Worm (Caenorhabditis elegans): Measurements from ENCODE around the gene oatr-1.

The oatr-1 gene

ce11 chrIII:6361560-6361959 is 34.4 kb downstream of the oatr-1 start (continued):
- TF ChIP-seq C34F6.9 (tag; optimal IDR thresholded peaks at IDR 0.05) (no peak), nhr-10 (tag; optimal IDR thresholded peaks at IDR 0.05) (no peak), ztf-11 (tag; optimal IDR thresholded peaks at IDR 0.05) (no peak), ZK546.5 (tag; optimal IDR thresholded peaks at IDR 0.05) (no peak), ztf-4 (tag; optimal IDR thresholded peaks at IDR 0.05) (no peak), nhr-77 (tag; optimal IDR thresholded peaks at IDR 0.05) (no peak), F13H6.1 (tag; optimal IDR thresholded peaks at IDR 0.05) (peak; percentile 15), snpc-4 (tag; optimal IDR thresholded peaks at IDR 0.05) (no peak), nhr-23 (tag; optimal IDR thresholded peaks at IDR 0.05) (no peak)

ce11 chrIII:6360825-6361224 is 35.2 kb downstream of the oatr-1 start:
- no peak for TF ChIP-seq R02D3.7 (tag; optimal IDR thresholded peaks at IDR 0.05)
- no peak for TF ChIP-seq dmd-4 (tag; optimal IDR thresholded peaks at IDR 0.05)
- no peak for TF ChIP-seq ztf-1 (GFP tag; conservative IDR thresholded peaks at IDR 0.05)
- peak; percentile 42 for TF ChIP-seq nhr-25 (tag; optimal IDR thresholded peaks at IDR 0.05)
- no peak for TF ChIP-seq ceh-16 (tag; optimal IDR thresholded peaks at IDR 0.05)
- no peak for TF ChIP-seq F13H6.1 (tag; optimal IDR thresholded peaks at IDR 0.05)
- TF ChIP-seq snpc-4 (tag; optimal IDR thresholded peaks at IDR 0.05), result no peak
- TF ChIP-seq mbf-1 (tag; optimal IDR thresholded peaks at IDR 0.05), result no peak
- TF ChIP-seq lin-39 (tag; optimal IDR thresholded peaks at IDR 0.05), result no peak
- no peak for TF ChIP-seq gmeb-1 (tag; optimal IDR thresholded peaks at IDR 0.05)
- no peak for TF ChIP-seq nhr-77 (tag; optimal IDR thresholded peaks at IDR 0.05)
- TF ChIP-seq crh-2 (tag; optimal IDR thresholded peaks at IDR 0.05), result no peak
- TF ChIP-seq ztf-4 (tag; optimal IDR thresholded peaks at IDR 0.05), result no peak
- no peak for TF ChIP-seq skn-1 (tag; optimal IDR thresholded peaks at IDR 0.05)
- TF ChIP-seq unc-62 (GFP tag; optimal IDR thresholded peaks at IDR 0.05), result no peak
- TF ChIP-seq aly-2 (tag; optimal IDR thresholded peaks at IDR 0.05), result no peak
- peak; percentile 24 for TF ChIP-seq egl-27 (tag; optimal IDR thresholded peaks at IDR 0.05)
- peak; percentile 16 for TF ChIP-seq sma-3 (GFP tag; optimal IDR thresholded peaks at IDR 0.05)
- no peak for TF ChIP-seq peb-1 (tag; optimal IDR thresholded peaks at IDR 0.05)
- TF ChIP-seq elt-1 (tag; optimal IDR thresholded peaks at IDR 0.05), result no peak
- TF ChIP-seq fos-1 (tag; optimal IDR thresholded peaks at IDR 0.05), result no peak
- peak; percentile 89 for TF ChIP-seq blmp-1 (tag; optimal IDR thresholded peaks at IDR 0.05; ENCODE audit: insufficient read depth)
- TF ChIP-seq unc-39 (tag; optimal IDR thresholded peaks at IDR 0.05), result no peak
- TF ChIP-seq nhr-12 (tag; optimal IDR thresholded peaks at IDR 0.05), result no peak
- no peak for TF ChIP-seq zag-1 (tag; optimal IDR thresholded peaks at IDR 0.05)
- TF ChIP-seq mab-5 (tag; optimal IDR thresholded peaks at IDR 0.05), result no peak
- TF ChIP-seq ceh-82 (tag; optimal IDR thresholded peaks at IDR 0.05), result no peak
- TF ChIP-seq nhr-23 (tag; optimal IDR thresholded peaks at IDR 0.05), result no peak
- TF ChIP-seq ztf-11 (tag; optimal IDR thresholded peaks at IDR 0.05), result no peak
- TF ChIP-seq nhr-21 (tag; optimal IDR thresholded peaks at IDR 0.05), result peak; percentile 41
- no peak for TF ChIP-seq ZK546.5 (tag; optimal IDR thresholded peaks at IDR 0.05)
- TF ChIP-seq nhr-11 (tag; optimal IDR thresholded peaks at IDR 0.05), result no peak
- no peak for TF ChIP-seq sem-4 (tag; optimal IDR thresholded peaks at IDR 0.05)
- TF ChIP-seq lin-13 (GFP tag; optimal IDR thresholded peaks at IDR 0.05), result no peak
- TF ChIP-seq Y55F3AM.14 (GFP tag; optimal IDR thresholded peaks at IDR 0.05), result no peak
- no peak for TF ChIP-seq ama-1 (optimal IDR thresholded peaks at IDR 0.05)
- no peak for TF ChIP-seq nhr-10 (tag; optimal IDR thresholded peaks at IDR 0.05)
- peak in 1 of 2 experiments; percentile 35 for TF ChIP-seq lsy-2 (tag; optimal IDR thresholded peaks at IDR 0.05)
- TF ChIP-seq nhr-6 (tag; optimal IDR thresholded peaks at IDR 0.05), result no peak
- peak in 1 of 2 experiments; percentile 24 for TF ChIP-seq mdl-1 (tag; optimal IDR thresholded peaks at IDR 0.05)
- TF ChIP-seq alr-1 (tag; optimal IDR thresholded peaks at IDR 0.05), result no peak
- no peak for TF ChIP-seq C34F6.9 (tag; optimal IDR thresholded peaks at IDR 0.05)
- no peak for TF ChIP-seq lin-11 (tag; optimal IDR thresholded peaks at IDR 0.05)
- no peak for TF ChIP-seq nhr-237 (tag; optimal IDR thresholded peaks at IDR 0.05)
- TF ChIP-seq elt-3 (tag; optimal IDR thresholded peaks at IDR 0.05), result no peak
- peak; percentile 73 for TF ChIP-seq nhr-129 (tag; optimal IDR thresholded peaks at IDR 0.05)
- no peak for TF ChIP-seq unc-55 (GFP tag; optimal IDR thresholded peaks at IDR 0.05)
- TF ChIP-seq sma-9 (GFP tag; optimal IDR thresholded peaks at IDR 0.05), result peak; percentile 73
- TF ChIP-seq sma-9 (tag; optimal IDR thresholded peaks at IDR 0.05), result no peak
